Fruit fly (Drosophila melanogaster) whole organism, embryonic: Measurements from ENCODE around the gene CG32074.

ENCODE experiments used
- Aef1 ChIP-seq: fragments of 200-800 bp; sonication (Bioruptor generic); IDR thresholded peaks from 3 replicates; pipeline ENCODE4 v1.3.6; 2022; ENCODE audit warnings: missing biosample characterization, missing genetic modification characterization
- BEAF-32 ChIP-seq: fragments of 200-800 bp; sonication (Bioruptor generic); optimal IDR thresholded peaks from 3 replicates; lab custom pipeline; 2017; ENCODE audit warnings: missing biosample characterization, missing genetic modification characterization, mild to moderate bottlenecking, moderate library complexity, missing genetic modification reagents
- CG10267 ChIP-seq: fragments of 200-800 bp; sonication (Bioruptor generic); optimal IDR thresholded peaks from 2 replicates; lab custom pipeline; 2018; ENCODE audit warnings: missing biosample characterization, mild to moderate bottlenecking, missing genetic modification characterization, moderate library complexity
- CG12104 ChIP-seq: fragments of 200-800 bp; sonication (Bioruptor generic); optimal IDR thresholded peaks from 3 replicates; lab custom pipeline; 2016; ENCODE audit warnings: missing biosample characterization, missing genetic modification characterization
- CG13296 ChIP-seq: fragments of 200-800 bp; sonication (Bioruptor generic); optimal IDR thresholded peaks from 3 replicates; lab custom pipeline; 2018; ENCODE audit warnings: missing biosample characterization, mild to moderate bottlenecking, missing genetic modification characterization
- CG13424 ChIP-seq: fragments of 200-800 bp; sonication (Bioruptor generic); optimal IDR thresholded peaks from 2 replicates; lab custom pipeline; 2019; ENCODE audit warnings: missing biosample characterization, mild to moderate bottlenecking, missing genetic modification characterization, moderate library complexity
- CG14710 ChIP-seq: fragments of 200-800 bp; sonication (Bioruptor generic); optimal IDR thresholded peaks from 3 replicates; lab custom pipeline; 2019; ENCODE audit warnings: missing biosample characterization, mild to moderate bottlenecking, missing genetic modification characterization, moderate library complexity
- CG30020 ChIP-seq: fragments of 200-800 bp; optimal IDR thresholded peaks from 2 replicates; lab custom pipeline; 2019; ENCODE audit warnings: missing biosample characterization, mild to moderate bottlenecking, missing genetic modification characterization, moderate library complexity
- CG31224 ChIP-seq: fragments of 200-800 bp; sonication (Bioruptor generic); IDR thresholded peaks from 2 replicates; pipeline ENCODE4 v1.3.6; 2022; ENCODE audit warnings: missing biosample characterization, missing genetic modification characterization
- CG3281 ChIP-seq: fragments of 200-800 bp; sonication (Bioruptor generic); optimal IDR thresholded peaks from 3 replicates; lab custom pipeline; 2017; ENCODE audit warnings: missing biosample characterization, mild to moderate bottlenecking, missing genetic modification characterization
- CG34376 ChIP-seq: fragments of 200-800 bp; sonication (Bioruptor generic); optimal IDR thresholded peaks from 2 replicates; lab custom pipeline; 2018; ENCODE audit warnings: missing biosample characterization, mild to moderate bottlenecking, missing genetic modification characterization
- CG4424 ChIP-seq: fragments of 200-800 bp; sonication (Bioruptor generic); optimal IDR thresholded peaks from 3 replicates; lab custom pipeline; 2016; ENCODE audit warnings: missing biosample characterization, missing genetic modification characterization
- CG6175 ChIP-seq: fragments of 200-800 bp; sonication (Bioruptor generic); IDR thresholded peaks from 3 replicates; pipeline ENCODE4 v1.3.6; 2022; ENCODE audit warnings: missing biosample characterization, missing genetic modification characterization
- CG8478 ChIP-seq: fragments of >200 bp; optimal IDR thresholded peaks from 2 replicates; lab custom pipeline; 2018
- CG9817 ChIP-seq: fragments of 200-800 bp; sonication (Bioruptor generic); optimal IDR thresholded peaks from 2 replicates; lab custom pipeline; 2018; ENCODE audit warnings: missing biosample characterization, mild to moderate bottlenecking, missing genetic modification characterization, moderate library complexity
- Dp ChIP-seq: fragments of 200-800 bp; sonication (Bioruptor generic); optimal IDR thresholded peaks from 2 replicates; lab custom pipeline; 2018; ENCODE audit warnings: missing biosample characterization, mild to moderate bottlenecking, missing genetic modification characterization, moderate library complexity
- E2f1 ChIP-seq: fragments of 200-800 bp; sonication (Bioruptor generic); IDR thresholded peaks from 2 replicates; pipeline ENCODE4 v1.3.6; 2022; ENCODE audit warnings: missing biosample characterization, missing genetic modification characterization
- E2f2 ChIP-seq: fragments of 200-800 bp; sonication (Bioruptor generic); IDR thresholded peaks from 2 replicates; pipeline ENCODE4 v1.3.6; 2022; ENCODE audit warnings: missing biosample characterization, missing genetic modification characterization
- Gug ChIP-seq: fragments of 200-800 bp; sonication (Bioruptor generic); IDR thresholded peaks from 4 replicates; pipeline ENCODE4 v1.3.6; 2022; ENCODE audit warnings: missing biosample characterization, missing genetic modification characterization
- HLH54F ChIP-seq: fragments of 200-800 bp; sonication (Bioruptor generic); optimal IDR thresholded peaks from 3 replicates; lab custom pipeline; 2016; ENCODE audit warnings: missing biosample characterization, missing genetic modification characterization
- Hr78 ChIP-seq, 2 experiments: fragments of 200-800 bp in 1 of 2; fragments of >200 bp in 1 of 2; sonication (Bioruptor generic) in 1 of 2; optimal IDR thresholded peaks; 2 replicates each; lab custom pipeline; 2017 to 2019; ENCODE audit warnings: missing biosample characterization in 2 of 2, missing genetic modification characterization in 2 of 2, mild to moderate bottlenecking in 1 of 2, moderate library complexity in 1 of 2
- Jarid2 ChIP-seq: fragments of 200-800 bp; sonication (Bioruptor generic); optimal IDR thresholded peaks from 3 replicates; lab custom pipeline; 2017; ENCODE audit warnings: mild to moderate bottlenecking, missing biosample characterization, missing genetic modification reagents, missing genetic modification characterization
- Kr ChIP-seq: fragments of 200-800 bp; sonication (Bioruptor generic); optimal IDR thresholded peaks from 2 replicates; lab custom pipeline; 2017; ENCODE audit warnings: missing biosample characterization, mild to moderate bottlenecking, missing genetic modification characterization
- Mrtf ChIP-seq: fragments of 200-800 bp; sonication (Bioruptor generic); IDR thresholded peaks from 3 replicates; pipeline ENCODE4 v1.3.6; 2022; ENCODE audit warnings: missing biosample characterization, missing genetic modification characterization
- NC2α ChIP-seq: fragments of 200-800 bp; sonication (Bioruptor generic); optimal IDR thresholded peaks from 2 replicates; lab custom pipeline; 2016; ENCODE audit warnings: missing biosample characterization, missing genetic modification characterization
- Ptx1 ChIP-seq: fragments of 200-800 bp; sonication (Bioruptor generic); IDR thresholded peaks from 2 replicates; pipeline ENCODE4 v1.3.6; 2022; ENCODE audit warnings: missing biosample characterization, missing genetic modification characterization
- Scr ChIP-seq: fragments of 200-800 bp; sonication (Bioruptor generic); IDR thresholded peaks from 2 replicates; pipeline ENCODE4 v1.3.6; 2022; ENCODE audit warnings: missing biosample characterization, missing genetic modification characterization; ENCODE audit not compliant: partially characterized antibody
- Side ChIP-seq: fragments of 200-800 bp; sonication (Bioruptor generic); optimal IDR thresholded peaks from 2 replicates; lab custom pipeline; 2016; ENCODE audit warnings: missing biosample characterization, missing genetic modification characterization
- Sox102F ChIP-seq: fragments of 200-800 bp; sonication (Bioruptor generic); optimal IDR thresholded peaks from 2 replicates; lab custom pipeline; 2018; ENCODE audit warnings: missing biosample characterization, mild to moderate bottlenecking, missing genetic modification characterization, moderate library complexity
- Sry-δ ChIP-seq: fragments of 200-800 bp; sonication (Bioruptor generic); optimal IDR thresholded peaks from 2 replicates; lab custom pipeline; 2016; ENCODE audit warnings: missing biosample characterization, missing genetic modification characterization
- Xbp1 ChIP-seq: fragments of 200-800 bp; sonication (Bioruptor generic); optimal IDR thresholded peaks from 3 replicates; lab custom pipeline; 2016; ENCODE audit warnings: missing biosample characterization, mild to moderate bottlenecking, missing genetic modification characterization
- ci ChIP-seq: fragments of 200-800 bp; sonication (Bioruptor generic); IDR thresholded peaks from 3 replicates; pipeline ENCODE4 v1.3.6; 2022; ENCODE audit warnings: missing biosample characterization, missing genetic modification characterization
- dati ChIP-seq: fragments of 200-800 bp; sonication (Bioruptor generic); IDR thresholded peaks from 2 replicates; pipeline ENCODE4 v1.3.6; 2022; ENCODE audit warnings: missing biosample characterization, missing genetic modification characterization
- ewg ChIP-seq: fragments of 200-800 bp; sonication (Bioruptor generic); optimal IDR thresholded peaks from 3 replicates; lab custom pipeline; 2017; ENCODE audit warnings: mild to moderate bottlenecking, missing biosample characterization, missing genetic modification reagents, missing genetic modification characterization
- gem ChIP-seq: fragments of 200-800 bp; sonication (Bioruptor generic); optimal IDR thresholded peaks from 2 replicates; lab custom pipeline; 2019; ENCODE audit warnings: missing biosample characterization, mild to moderate bottlenecking, missing genetic modification characterization, moderate library complexity
- gsb ChIP-seq: fragments of 200-800 bp; sonication (Bioruptor generic); IDR thresholded peaks from 2 replicates; pipeline ENCODE4 v1.3.6; 2022; ENCODE audit warnings: missing biosample characterization, missing genetic modification characterization
- hkb ChIP-seq, 2 experiments: fragments of 200-800 bp in 1 of 2; fragments of >200 bp in 1 of 2; sonication (Bioruptor generic) in 1 of 2; IDR thresholded peaks in 1 of 2; optimal IDR thresholded peaks in 1 of 2; 2 replicates each; pipeline versions ENCODE4 v1.3.6 to Lab custom; 2017 to 2022; ENCODE audit warnings: missing biosample characterization in 1 of 2, missing genetic modification characterization in 1 of 2
- jumu ChIP-seq: fragments of 200-800 bp; sonication (Bioruptor generic); optimal IDR thresholded peaks from 3 replicates; lab custom pipeline; 2016; ENCODE audit warnings: missing biosample characterization, missing genetic modification characterization
- nmo ChIP-seq: fragments of 200-800 bp; sonication (Bioruptor generic); optimal IDR thresholded peaks from 2 replicates; lab custom pipeline; 2018; ENCODE audit warnings: missing biosample characterization, mild to moderate bottlenecking, missing genetic modification characterization, moderate library complexity
- pb ChIP-seq: fragments of 200-800 bp; sonication (Bioruptor generic); optimal IDR thresholded peaks from 3 replicates; lab custom pipeline; 2016; ENCODE audit warnings: missing biosample characterization, missing genetic modification characterization
- sens ChIP-seq: fragments of 200-800 bp; sonication (Bioruptor generic); peaks from one replicate; lab custom pipeline; 2016; ENCODE audit warnings: missing biosample characterization, missing genetic modification characterization
- sr ChIP-seq: fragments of 200-800 bp; sonication (Bioruptor generic); IDR thresholded peaks from 3 replicates; pipeline ENCODE4 v1.3.6; 2022; ENCODE audit warnings: missing biosample characterization, missing genetic modification characterization
- stc ChIP-seq: fragments of 200-800 bp; sonication (Bioruptor generic); IDR thresholded peaks from 2 replicates; pipeline ENCODE4 v1.3.6; 2022; ENCODE audit warnings: missing biosample characterization, missing genetic modification characterization
- ttk ChIP-seq: fragments of 200-800 bp; sonication (Bioruptor generic); IDR thresholded peaks from 2 replicates; pipeline ENCODE4 v2.1.2; 2022; ENCODE audit warnings: missing biosample characterization, missing genetic modification characterization
- usp ChIP-seq: fragments of >200 bp; optimal IDR thresholded peaks from 2 replicates; lab custom pipeline; 2017; ENCODE audit warnings: missing biosample characterization, missing genetic modification characterization
- wdn ChIP-seq: fragments of 200-800 bp; sonication (Bioruptor generic); IDR thresholded peaks from 2 replicates; pipeline ENCODE4 v1.3.6; 2022; ENCODE audit warnings: missing biosample characterization, missing genetic modification characterization
- wor ChIP-seq: fragments of 200-800 bp; sonication (Bioruptor generic); IDR thresholded peaks from 2 replicates; pipeline ENCODE4 v1.3.6; 2022; ENCODE audit warnings: missing biosample characterization, missing genetic modification characterization
- zen2 ChIP-seq: fragments of 200-800 bp; sonication (Bioruptor generic); IDR thresholded peaks from 3 replicates; pipeline ENCODE4 v1.3.6; 2022; ENCODE audit warnings: missing biosample characterization, missing genetic modification characterization; ENCODE audit not compliant: partially characterized antibody
- zfh2 ChIP-seq: fragments of 200-800 bp; sonication (Bioruptor generic); optimal IDR thresholded peaks from 2 replicates; lab custom pipeline; 2016; ENCODE audit warnings: missing biosample characterization, missing genetic modification characterization

The CG32074 gene

dm6 chr3L:11084557-11085231 is 47.4 kb downstream of the CG32074 start (continued):
- TF ChIP-seq Ptx1 (GFP tag; lab: Robert Waterston, UW): peak; percentile 97
- peak; percentile 82 for TF ChIP-seq CG30020
- peak; percentile 81 for TF ChIP-seq CG3281
- TF ChIP-seq Sry-δ (GFP tag; lab: Kevin White, UChicago): peak; percentile 72
- peak; percentile 95 for TF ChIP-seq stc (GFP tag; lab: Robert Waterston, UW)
- TF ChIP-seq CG8478 (lab: Kevin White, UChicago): no peak
- peak; percentile 94 for TF ChIP-seq pb (GFP tag; lab: Kevin White, UChicago)
- peak; percentile 91 for TF ChIP-seq sr (GFP tag; lab: Robert Waterston, UW)
- peak; percentile 93 for TF ChIP-seq ewg (GFP tag; lab: Kevin White, UChicago)
- peak; percentile 82 for TF ChIP-seq gsb (GFP tag; lab: Robert Waterston, UW)
- peak; percentile 83 for TF ChIP-seq Jarid2 (GFP tag; lab: Kevin White, UChicago)
- no peak for TF ChIP-seq Scr (GFP tag; lab: Robert Waterston, UW)
- peak; percentile 87 for TF ChIP-seq Gug (GFP tag; lab: Robert Waterston, UW)
- peak; percentile 95 for TF ChIP-seq NC2α (GFP tag; lab: Kevin White, UChicago)
- peak; percentile 98 for TF ChIP-seq nmo (GFP tag; lab: Kevin White, UChicago)
- peak; percentile 95 for TF ChIP-seq jumu (GFP tag; lab: Kevin White, UChicago)
- peak; percentile 96 for TF ChIP-seq CG12104
- peak; percentile 80 for TF ChIP-seq E2f2 (GFP tag; lab: Robert Waterston, UW)
- peak; percentile 97 for TF ChIP-seq Side (GFP tag; lab: Kevin White, UChicago)
- peak; percentile 82 for TF ChIP-seq Kr (GFP tag; lab: Kevin White, UChicago)
- TF ChIP-seq CG14710 (tag; lab: Kevin White, UChicago): peak; percentile 97
- TF ChIP-seq Sox102F (GFP tag; lab: Kevin White, UChicago): peak; percentile 99
- TF ChIP-seq Aef1 (GFP tag; lab: Robert Waterston, UW): peak; percentile 94
- no peak for TF ChIP-seq usp
- TF ChIP-seq sens (GFP tag; lab: Kevin White, UChicago): peak; percentile 100
- TF ChIP-seq HLH54F (GFP tag; lab: Kevin White, UChicago): peak; percentile 91
- TF ChIP-seq Dp (GFP tag; lab: Kevin White, UChicago): peak; percentile 12
- peak; percentile 77 for TF ChIP-seq CG9817
- TF ChIP-seq CG13424 (tag; lab: Kevin White, UChicago): peak; percentile 97
- TF ChIP-seq Hr78 (GFP tag; optimal IDR thresholded peaks at IDR 0.05; lab: Kevin White, UChicago): peak in 1 of 2 experiments; percentile 91
- peak; percentile 93 for TF ChIP-seq E2f1 (GFP tag; lab: Robert Waterston, UW)
- peak; percentile 78 for TF ChIP-seq CG34376
- TF ChIP-seq CG6175: peak; percentile 75; the same call in 2 of the 3 replicates
- peak; percentile 94 for TF ChIP-seq CG13296 (GFP tag; lab: Kevin White, UChicago)
- peak; percentile 84 for TF ChIP-seq wdn (GFP tag; lab: Robert Waterston, UW)
- peak; percentile 98 for TF ChIP-seq CG4424
- TF ChIP-seq zen2 (GFP tag; lab: Robert Waterston, UW): no peak
- peak; percentile 80 for TF ChIP-seq CG31224 (GFP tag; lab: Robert Waterston, UW)
- peak; percentile 5 for TF ChIP-seq BEAF-32 (GFP tag; lab: Kevin White, UChicago)
- TF ChIP-seq gem (tag; lab: Kevin White, UChicago): peak; percentile 98
- TF ChIP-seq ci (GFP tag; lab: Robert Waterston, UW): peak; percentile 99
- peak; percentile 97 for TF ChIP-seq ttk
- peak; percentile 92 for TF ChIP-seq wor (GFP tag; lab: Robert Waterston, UW)
- peak; percentile 74 for TF ChIP-seq zfh2 (GFP tag; lab: Kevin White, UChicago)
- peak; percentile 90 for TF ChIP-seq dati (GFP tag; lab: Robert Waterston, UW)
- TF ChIP-seq hkb (optimal IDR thresholded peaks at IDR 0.05; lab: Kevin White, UChicago): no peak
- TF ChIP-seq hkb (GFP tag; IDR thresholded peaks at IDR 0.05; lab: Robert Waterston, UW): peak; percentile 98
- peak; percentile 97 for TF ChIP-seq Xbp1 (GFP tag; lab: Kevin White, UChicago)
- peak; percentile 94 for TF ChIP-seq CG10267 (tag; lab: Kevin White, UChicago)
- peak; percentile 93 for TF ChIP-seq Mrtf (GFP tag; lab: Robert Waterston, UW)
